Fruit fly (Drosophila melanogaster) whole organism, embryonic: ENCODE results near the gene Ldsdh1.

Experiments
- CG11398 ChIP-seq: fragments of 200-800 bp; sonication (Bioruptor generic); optimal IDR thresholded peaks from 2 replicates; lab custom pipeline; 2016; ENCODE audit warnings: missing biosample characterization, missing genetic modification characterization
- CG11560 ChIP-seq: fragments of 200-800 bp; sonication (Bioruptor generic); IDR thresholded peaks from 3 replicates; pipeline ENCODE4 v1.3.6; 2022; ENCODE audit warnings: missing biosample characterization, missing genetic modification characterization
- CG12219 ChIP-seq: fragments of 200-800 bp; sonication (Bioruptor generic); optimal IDR thresholded peaks from 3 replicates; lab custom pipeline; 2018; ENCODE audit warnings: missing biosample characterization, mild to moderate bottlenecking, missing genetic modification characterization
- CG12744 ChIP-seq: fragments of 200-800 bp; sonication (Bioruptor generic); optimal IDR thresholded peaks from 2 replicates; lab custom pipeline; 2016; ENCODE audit warnings: missing biosample characterization, missing genetic modification characterization
- CG13624 ChIP-seq: fragments of 200-800 bp; sonication (Bioruptor generic); optimal IDR thresholded peaks from 2 replicates; lab custom pipeline; 2016; ENCODE audit warnings: missing biosample characterization, missing genetic modification characterization
- CG14050 ChIP-seq: fragments of 200-800 bp; sonication (Bioruptor generic); IDR thresholded peaks from 3 replicates; pipeline ENCODE4 v1.3.6; 2022; ENCODE audit warnings: missing biosample characterization, missing genetic modification characterization
- CG14860 ChIP-seq: fragments of 200-800 bp; sonication (Bioruptor generic); IDR thresholded peaks from 3 replicates; pipeline ENCODE4 v1.3.6; 2022; ENCODE audit warnings: missing biosample characterization, missing genetic modification characterization; ENCODE audit not compliant: partially characterized antibody
- CG15514 ChIP-seq: fragments of 200-800 bp; sonication (Bioruptor generic); optimal IDR thresholded peaks from 3 replicates; lab custom pipeline; 2017; ENCODE audit warnings: missing biosample characterization, missing genetic modification characterization, mild to moderate bottlenecking, moderate library complexity, missing genetic modification reagents
- CG17802 ChIP-seq: fragments of 200-800 bp; sonication (Bioruptor generic); optimal IDR thresholded peaks from 2 replicates; lab custom pipeline; 2018; ENCODE audit warnings: missing biosample characterization, mild to moderate bottlenecking, missing genetic modification characterization, moderate library complexity
- CG1792 ChIP-seq: fragments of 200-800 bp; sonication (Bioruptor generic); optimal IDR thresholded peaks from 2 replicates; lab custom pipeline; 2016; ENCODE audit warnings: missing biosample characterization, missing genetic modification characterization
- CG18476 ChIP-seq: fragments of 200-800 bp; sonication (Bioruptor generic); optimal IDR thresholded peaks from 2 replicates; lab custom pipeline; 2016; ENCODE audit warnings: missing biosample characterization, mild to moderate bottlenecking, missing genetic modification characterization
- CG2678 ChIP-seq: fragments of 200-800 bp; sonication (Bioruptor generic); optimal IDR thresholded peaks from 3 replicates; lab custom pipeline; 2019; ENCODE audit warnings: missing biosample characterization, mild to moderate bottlenecking, missing genetic modification characterization, moderate library complexity
- CG32767 ChIP-seq: fragments of 200-800 bp; sonication (Bioruptor generic); IDR thresholded peaks from 2 replicates; pipeline ENCODE4 v1.3.6; 2022; ENCODE audit warnings: missing biosample characterization, missing genetic modification characterization
- CG3847 ChIP-seq: fragments of 200-800 bp; sonication (Bioruptor generic); IDR thresholded peaks from 2 replicates; pipeline ENCODE4 v1.3.6; 2022; ENCODE audit warnings: missing biosample characterization, missing genetic modification characterization
- CG4617 ChIP-seq: fragments of 200-800 bp; sonication (Bioruptor generic); optimal IDR thresholded peaks from 3 replicates; lab custom pipeline; 2016; ENCODE audit warnings: missing biosample characterization, missing genetic modification characterization, borderline replicate concordance
- CG6654 ChIP-seq: fragments of 200-800 bp; sonication (Bioruptor generic); optimal IDR thresholded peaks from 2 replicates; lab custom pipeline; 2017; ENCODE audit warnings: missing biosample characterization, mild to moderate bottlenecking, missing genetic modification characterization
- CG6854 ChIP-seq: fragments of 200-800 bp; sonication (Bioruptor generic); optimal IDR thresholded peaks from 3 replicates; lab custom pipeline; 2017; ENCODE audit warnings: missing biosample characterization, mild to moderate bottlenecking, missing genetic modification characterization
- CG7357 ChIP-seq: fragments of 200-800 bp; sonication (Bioruptor generic); IDR thresholded peaks from 3 replicates; pipeline ENCODE4 v1.3.6; 2022; ENCODE audit warnings: missing biosample characterization, missing genetic modification characterization
- CG8765 ChIP-seq: fragments of 200-800 bp; sonication (Bioruptor generic); IDR thresholded peaks from 2 replicates; pipeline ENCODE4 v1.3.6; 2022; ENCODE audit warnings: missing biosample characterization, missing genetic modification characterization
- Dp ChIP-seq: fragments of 200-800 bp; sonication (Bioruptor generic); optimal IDR thresholded peaks from 2 replicates; lab custom pipeline; 2018; ENCODE audit warnings: missing biosample characterization, mild to moderate bottlenecking, missing genetic modification characterization, moderate library complexity
- Drgx ChIP-seq: fragments of 200-800 bp; sonication (Bioruptor generic); IDR thresholded peaks from 2 replicates; pipeline ENCODE4 v1.3.6; 2022; ENCODE audit warnings: missing biosample characterization, missing genetic modification characterization
- Elba2 ChIP-seq: fragments of 200-800 bp; sonication (Bioruptor generic); optimal IDR thresholded peaks from 3 replicates; lab custom pipeline; 2016; ENCODE audit warnings: missing biosample characterization, missing genetic modification characterization
- HHEX ChIP-seq: fragments of 200-800 bp; sonication (Bioruptor generic); optimal IDR thresholded peaks from 3 replicates; lab custom pipeline; 2017; ENCODE audit warnings: missing biosample characterization, mild to moderate bottlenecking, missing genetic modification characterization, missing genetic modification reagents
- Hey ChIP-seq: fragments of 200-800 bp; sonication (Bioruptor generic); optimal IDR thresholded peaks from 3 replicates; lab custom pipeline; 2018; ENCODE audit warnings: missing biosample characterization, mild to moderate bottlenecking, missing genetic modification characterization
- Hmr ChIP-seq: fragments of 200-800 bp; sonication (Bioruptor generic); optimal IDR thresholded peaks from 3 replicates; lab custom pipeline; 2017; ENCODE audit warnings: mild to moderate bottlenecking, missing biosample characterization, missing genetic modification reagents, missing genetic modification characterization
- Lhr ChIP-seq: fragments of 200-800 bp; sonication (Bioruptor generic); optimal IDR thresholded peaks from 3 replicates; lab custom pipeline; 2017; ENCODE audit warnings: mild to moderate bottlenecking, missing biosample characterization, missing genetic modification reagents, missing genetic modification characterization
- Nf-YB ChIP-seq: fragments of 200-800 bp; sonication (Bioruptor generic); optimal IDR thresholded peaks from 3 replicates; lab custom pipeline; 2019; ENCODE audit warnings: missing biosample characterization, mild to moderate bottlenecking, missing genetic modification characterization, moderate library complexity
- Ptx1 ChIP-seq: fragments of 200-800 bp; sonication (Bioruptor generic); IDR thresholded peaks from 2 replicates; pipeline ENCODE4 v1.3.6; 2022; ENCODE audit warnings: missing biosample characterization, missing genetic modification characterization
- Stat92E ChIP-seq, 3 experiments: fragments of >200 bp in 2 of 3; fragments of 200-800 bp in 1 of 3; sonication (Bioruptor generic) in 1 of 3; optimal IDR thresholded peaks; 2 replicates each; lab custom pipeline; 2017 to 2019; ENCODE audit warnings: missing biosample characterization in 3 of 3, missing genetic modification characterization in 3 of 3, mild to moderate bottlenecking in 1 of 3, moderate library complexity in 1 of 3
- Vsx1 ChIP-seq: fragments of 200-800 bp; sonication (Bioruptor generic); optimal IDR thresholded peaks from 2 replicates; lab custom pipeline; 2017; ENCODE audit warnings: missing biosample characterization, mild to moderate bottlenecking, missing genetic modification characterization, missing genetic modification reagents
- croc ChIP-seq: fragments of 200-800 bp; sonication (Bioruptor generic); conservative IDR thresholded peaks from 3 replicates; pipeline ENCODE4 v1.3.6; 2022; ENCODE audit warnings: missing biosample characterization, missing genetic modification characterization
- dan ChIP-seq: fragments of 200-800 bp; sonication (Bioruptor generic); IDR thresholded peaks from 2 replicates; pipeline ENCODE4 v1.3.6; 2022; ENCODE audit warnings: missing biosample characterization, missing genetic modification characterization
- eve ChIP-seq, 2 experiments: fragments of >200 bp; optimal IDR thresholded peaks; 2 replicates each; lab custom pipeline; 2017; ENCODE audit warnings: missing biosample characterization in 2 of 2, missing genetic modification characterization in 2 of 2
- ftz-f1 ChIP-seq: fragments of 200-800 bp; sonication (Bioruptor generic); optimal IDR thresholded peaks from 2 replicates; lab custom pipeline; 2016; ENCODE audit warnings: missing biosample characterization, missing genetic modification characterization
- jing ChIP-seq: fragments of 200-800 bp; sonication (Bioruptor generic); optimal IDR thresholded peaks from 2 replicates; lab custom pipeline; 2018; ENCODE audit warnings: missing biosample characterization, mild to moderate bottlenecking, missing genetic modification characterization
- kah ChIP-seq: fragments of 200-800 bp; sonication (Bioruptor generic); optimal IDR thresholded peaks from 2 replicates; lab custom pipeline; 2018; ENCODE audit warnings: missing biosample characterization, mild to moderate bottlenecking, missing genetic modification characterization
- klu ChIP-seq: fragments of 200-800 bp; sonication (Bioruptor generic); IDR thresholded peaks from 2 replicates; pipeline ENCODE4 v1.3.6; 2022; ENCODE audit warnings: missing biosample characterization, missing genetic modification characterization
- knrl ChIP-seq: fragments of 200-800 bp; sonication (Bioruptor generic); IDR thresholded peaks from 3 replicates; pipeline ENCODE4 v1.3.6; 2022; ENCODE audit warnings: missing biosample characterization, missing genetic modification characterization; ENCODE audit not compliant: partially characterized antibody
- luna ChIP-seq: fragments of 200-800 bp; sonication (Bioruptor generic); optimal IDR thresholded peaks from 2 replicates; lab custom pipeline; 2016; ENCODE audit warnings: missing biosample characterization, missing genetic modification characterization
- nerfin-1 ChIP-seq: fragments of 200-800 bp; sonication (Bioruptor generic); optimal IDR thresholded peaks from 3 replicates; lab custom pipeline; 2019; ENCODE audit warnings: missing biosample characterization, mild to moderate bottlenecking, missing genetic modification characterization, moderate library complexity
- pb ChIP-seq: fragments of 200-800 bp; sonication (Bioruptor generic); optimal IDR thresholded peaks from 3 replicates; lab custom pipeline; 2016; ENCODE audit warnings: missing biosample characterization, missing genetic modification characterization
- pita ChIP-seq: fragments of 200-800 bp; sonication (Bioruptor generic); optimal IDR thresholded peaks from 2 replicates; lab custom pipeline; 2017; ENCODE audit warnings: missing biosample characterization, mild to moderate bottlenecking, missing genetic modification characterization
- ranshi ChIP-seq: fragments of 200-800 bp; sonication (Bioruptor generic); IDR thresholded peaks from 2 replicates; pipeline ENCODE4 v1.3.6; 2022; ENCODE audit warnings: missing biosample characterization, missing genetic modification characterization
- run ChIP-seq: fragments of 200-800 bp; sonication (Bioruptor generic); optimal IDR thresholded peaks from 3 replicates; lab custom pipeline; 2018; ENCODE audit warnings: missing biosample characterization, mild to moderate bottlenecking, missing genetic modification characterization
- slou ChIP-seq: fragments of 200-800 bp; sonication (Bioruptor generic); optimal IDR thresholded peaks from 3 replicates; lab custom pipeline; 2016; ENCODE audit warnings: missing biosample characterization, missing genetic modification characterization
- sr ChIP-seq: fragments of 200-800 bp; sonication (Bioruptor generic); IDR thresholded peaks from 3 replicates; pipeline ENCODE4 v1.3.6; 2022; ENCODE audit warnings: missing biosample characterization, missing genetic modification characterization
- ttk ChIP-seq: fragments of 200-800 bp; sonication (Bioruptor generic); IDR thresholded peaks from 2 replicates; pipeline ENCODE4 v2.1.2; 2022; ENCODE audit warnings: missing biosample characterization, missing genetic modification characterization
- z ChIP-seq: fragments of 200-800 bp; sonication (Bioruptor generic); IDR thresholded peaks from 3 replicates; pipeline ENCODE4 v1.3.6; 2022; ENCODE audit warnings: missing biosample characterization, missing genetic modification characterization
- zf30C ChIP-seq: fragments of 200-800 bp; sonication (Bioruptor generic); optimal IDR thresholded peaks from 3 replicates; lab custom pipeline; 2018; ENCODE audit warnings: missing biosample characterization, mild to moderate bottlenecking, missing genetic modification characterization

Gene Ldsdh1

dm6 chrX:8092075-8092682, 10.8 kb upstream of the Ldsdh1 start (continued):
- TF ChIP-seq Dp (GFP tag; lab: Kevin White, UChicago) (peak; percentile 11), klu (GFP tag; lab: Robert Waterston, UW) (peak; percentile 88), sr (GFP tag; lab: Robert Waterston, UW) (0 out of 3 replicates have a peak, but pooled peaks have one; percentile 27), CG14860 (GFP tag; lab: Robert Waterston, UW) (no peak), Stat92E (GFP tag; optimal IDR thresholded peaks at IDR 0.05; lab: Kevin White, UChicago) (peak in 1 of 3 experiments; percentile 90), CG3847 (GFP tag; lab: Robert Waterston, UW) (peak; percentile 91), Hmr (GFP tag; lab: Kevin White, UChicago) (peak; percentile 98), Hey (tag; lab: Kevin White, UChicago) (peak; percentile 71), CG15514 (GFP tag; lab: Kevin White, UChicago) (peak; percentile 83), CG13624 (GFP tag; lab: Kevin White, UChicago) (peak; percentile 71), Vsx1 (GFP tag; lab: Kevin White, UChicago) (peak; percentile 90), CG4617 (GFP tag; lab: Kevin White, UChicago) (peak; percentile 68), CG32767 (GFP tag; lab: Robert Waterston, UW) (peak; percentile 92), pb (peak; percentile 61), Elba2 (GFP tag; lab: Kevin White, UChicago) (no peak), CG18476 (GFP tag; lab: Kevin White, UChicago) (peak; percentile 91), CG12219 (peak; percentile 89), croc (GFP tag; lab: Robert Waterston, UW) (peak; percentile 90), ranshi (GFP tag; lab: Robert Waterston, UW) (peak; percentile 87), kah (GFP tag; lab: Kevin White, UChicago) (peak; percentile 87), eve (GFP tag; optimal IDR thresholded peaks at IDR 0.05; lab: Kevin White, UChicago) (peak in 1 of 2 experiments; percentile 98), zf30C (GFP tag; lab: Kevin White, UChicago) (peak; percentile 93), Drgx (GFP tag; lab: Robert Waterston, UW) (peak; percentile 94), CG14050 (peak; percentile 91), CG8765 (GFP tag; lab: Robert Waterston, UW) (peak; percentile 40; the same call in 1 of the 2 replicates), nerfin-1 (tag; lab: Kevin White, UChicago) (peak; percentile 94), HHEX (GFP tag; lab: Kevin White, UChicago) (peak; percentile 95), CG1792 (GFP tag; lab: Kevin White, UChicago) (peak; percentile 79), CG2678 (tag; lab: Kevin White, UChicago) (peak; percentile 98), CG6654 (peak; percentile 83), CG17802 (tag; lab: Kevin White, UChicago) (peak; percentile 55), z (GFP tag; lab: Robert Waterston, UW) (peak; percentile 48; the same call in 1 of the 3 replicates), Nf-YB (GFP tag; lab: Kevin White, UChicago) (peak; percentile 84), Ptx1 (GFP tag; lab: Robert Waterston, UW) (peak; percentile 96), CG6854 (GFP tag; lab: Kevin White, UChicago) (peak; percentile 93), ttk (GFP tag; lab: Robert Waterston, UW) (peak; percentile 89), jing (peak; percentile 88), CG11398 (GFP tag; lab: Kevin White, UChicago) (peak; percentile 43), CG12744 (GFP tag; lab: Kevin White, UChicago) (peak; percentile 84), ftz-f1 (GFP tag; lab: Kevin White, UChicago) (peak; percentile 25), CG11560 (tag; lab: Robert Waterston, UW) (peak; percentile 75), CG7357 (peak; percentile 87), slou (GFP tag; lab: Kevin White, UChicago) (peak; percentile 94), pita (no peak), luna (GFP tag; lab: Kevin White, UChicago) (peak; percentile 35), run (tag; lab: Kevin White, UChicago) (peak; percentile 94), Lhr (GFP tag; lab: Kevin White, UChicago) (peak; percentile 80), dan (GFP tag; lab: Robert Waterston, UW) (no peak; the same call in 1 of the 2 replicates), knrl (GFP tag; lab: Robert Waterston, UW) (no peak)
